Worm (Caenorhabditis elegans): ENCODE measurements around the gene spat-3.

DNA sequence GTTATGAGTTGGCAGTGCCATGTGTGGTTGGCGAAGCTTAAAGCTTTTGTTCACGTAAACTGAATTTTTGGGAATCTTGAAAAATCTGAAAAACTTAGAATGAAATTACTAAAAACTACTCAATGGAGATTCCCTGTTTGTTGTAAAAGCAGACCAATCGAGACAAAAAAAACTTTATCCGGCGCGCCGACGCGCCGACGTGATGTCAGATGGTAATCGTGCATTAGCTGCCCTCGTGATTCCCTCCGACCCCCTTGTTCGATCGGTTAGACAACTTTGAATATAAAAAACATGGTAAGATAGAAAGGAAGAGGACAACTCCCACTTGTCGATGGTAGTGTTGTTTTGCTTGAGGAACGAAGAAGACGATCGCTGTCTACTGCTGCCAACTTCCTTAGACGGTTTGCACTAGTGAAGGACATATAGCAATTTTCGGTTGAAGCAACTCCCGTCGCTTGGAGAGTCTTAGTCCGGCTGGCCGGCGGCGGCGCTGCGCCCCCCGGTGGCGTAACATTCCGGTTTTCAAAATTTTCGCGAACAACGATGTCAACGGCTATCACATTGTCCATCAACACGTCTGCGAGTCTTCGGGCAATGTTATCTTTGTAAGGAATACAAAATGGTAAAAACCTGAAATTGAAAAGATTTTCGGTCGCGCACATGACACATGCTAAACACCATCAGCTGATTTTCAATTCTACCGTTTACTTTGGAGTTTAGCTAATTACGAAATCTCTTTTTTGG, 55.7 kb downstream of the spat-3 start, which contains the start of gene C07A12.18:
- TF ChIP-seq him-1 (tag; optimal IDR thresholded peaks at IDR 0.05) (no peak), dao-5 (tag; optimal IDR thresholded peaks at IDR 0.05) (no peak)
